Worm (Caenorhabditis elegans) whole organism, mixed stage, embryonic: ENCODE data around the gene srx-54.

ENCODE experiments used
- M03D4.4 ChIP-seq: sonication (generic microtip); optimal IDR thresholded peaks from 2 replicates; lab custom pipeline; 2017; ENCODE audit warnings: mild to moderate bottlenecking, missing genetic modification characterization, missing compliant biosample characterization
- bed-3 ChIP-seq: fragments of 200-800 bp; sonication (Bioruptor generic); optimal IDR thresholded peaks from 3 replicates; lab custom pipeline; 2018; ENCODE audit warnings: mild to moderate bottlenecking, missing genetic modification characterization, moderate library complexity, missing compliant biosample characterization
- blmp-1 ChIP-seq: fragments of 150-350 bp; optimal IDR thresholded peaks from 2 replicates; lab custom pipeline; 2014; ENCODE audit warnings: missing biosample characterization, missing genetic modification characterization
- ceh-43 ChIP-seq: fragments of 200-800 bp; sonication (Bioruptor generic); optimal IDR thresholded peaks from 2 replicates; lab custom pipeline; 2018; ENCODE audit warnings: mild to moderate bottlenecking, missing genetic modification characterization, moderate library complexity, missing compliant biosample characterization
- ceh-83 ChIP-seq: fragments of 200-800 bp; sonication (Bioruptor generic); optimal IDR thresholded peaks from 2 replicates; lab custom pipeline; 2018; ENCODE audit warnings: mild to moderate bottlenecking, missing genetic modification characterization, missing compliant biosample characterization
- cnd-1 ChIP-seq: fragments of 200-800 bp; sonication (Bioruptor generic); optimal IDR thresholded peaks from 2 replicates; lab custom pipeline; 2018; ENCODE audit warnings: mild to moderate bottlenecking, missing genetic modification characterization, missing compliant biosample characterization
- drap-1 ChIP-seq: fragments of 200-800 bp; sonication (Bioruptor generic); optimal IDR thresholded peaks from 3 replicates; lab custom pipeline; 2018; ENCODE audit warnings: mild to moderate bottlenecking, missing genetic modification characterization, missing compliant biosample characterization
- elt-1 ChIP-seq: sonication (generic microtip); optimal IDR thresholded peaks from 2 replicates; lab custom pipeline; 2017; ENCODE audit warnings: missing genetic modification characterization, mild to moderate bottlenecking, missing compliant biosample characterization, antibody characterized with exemption, moderate library complexity, borderline replicate concordance; ENCODE audit not compliant: insufficient read depth
- elt-3 ChIP-seq: fragments of 150-350 bp; optimal IDR thresholded peaks from 2 replicates; lab custom pipeline; 2014; ENCODE audit warnings: missing biosample characterization, missing genetic modification characterization
- flh-1 ChIP-seq: fragments of 200-800 bp; sonication (Bioruptor generic); optimal IDR thresholded peaks from 2 replicates; lab custom pipeline; 2018; ENCODE audit warnings: mild to moderate bottlenecking, missing genetic modification characterization, moderate library complexity, missing compliant biosample characterization
- ham-2 ChIP-seq: fragments of 200-800 bp; sonication (Bioruptor generic); optimal IDR thresholded peaks from 2 replicates; lab custom pipeline; 2018; ENCODE audit warnings: mild to moderate bottlenecking, missing genetic modification characterization, missing compliant biosample characterization
- hlh-1 ChIP-seq: fragments of 150-350 bp; optimal IDR thresholded peaks from 2 replicates; lab custom pipeline; 2014; ENCODE audit warnings: missing biosample characterization, missing genetic modification reagents, missing genetic modification characterization
- lin-13 ChIP-seq: fragments of 150-350 bp; optimal IDR thresholded peaks from 2 replicates; lab custom pipeline; 2014; ENCODE audit warnings: missing biosample characterization, missing genetic modification characterization
- lin-32 ChIP-seq: fragments of 200-800 bp; sonication (Bioruptor generic); optimal IDR thresholded peaks from 2 replicates; lab custom pipeline; 2018; ENCODE audit warnings: mild to moderate bottlenecking, missing genetic modification characterization, missing compliant biosample characterization
- lsy-2 ChIP-seq: fragments of 150-350 bp; optimal IDR thresholded peaks from 2 replicates; lab custom pipeline; 2014; ENCODE audit warnings: missing biosample characterization, missing genetic modification characterization
- mab-5 ChIP-seq: fragments of 150-350 bp; optimal IDR thresholded peaks from 2 replicates; lab custom pipeline; 2014; ENCODE audit warnings: missing biosample characterization, missing genetic modification characterization
- mep-1 ChIP-seq: fragments of 150-350 bp; optimal IDR thresholded peaks from 2 replicates; lab custom pipeline; 2017; ENCODE audit warnings: missing biosample characterization, missing genetic modification reagents, missing genetic modification characterization, inconsistent platforms
- mls-2 ChIP-seq: sonication (generic microtip); optimal IDR thresholded peaks from 2 replicates; lab custom pipeline; 2016; ENCODE audit warnings: mild to moderate bottlenecking, missing genetic modification characterization, moderate library complexity, missing compliant biosample characterization
- nhr-12 ChIP-seq: fragments of 150-350 bp; optimal IDR thresholded peaks from 2 replicates; lab custom pipeline; 2014; ENCODE audit warnings: missing biosample characterization, missing genetic modification characterization
- nhr-2 ChIP-seq: fragments of 150-350 bp; optimal IDR thresholded peaks from 2 replicates; lab custom pipeline; 2014; ENCODE audit warnings: missing biosample characterization, missing genetic modification characterization
- nhr-237 ChIP-seq: fragments of 150-350 bp; optimal IDR thresholded peaks from 2 replicates; lab custom pipeline; 2014; ENCODE audit warnings: missing biosample characterization, missing genetic modification characterization
- nhr-28 ChIP-seq: fragments of 150-350 bp; optimal IDR thresholded peaks from 2 replicates; lab custom pipeline; 2014; ENCODE audit warnings: missing biosample characterization, missing genetic modification characterization
- nhr-76 ChIP-seq: sonication (generic microtip); optimal IDR thresholded peaks from 2 replicates; lab custom pipeline; 2017; ENCODE audit warnings: missing biosample characterization, missing genetic modification characterization
- pha-4 ChIP-seq: fragments of 150-350 bp; optimal IDR thresholded peaks from 2 replicates; lab custom pipeline; 2018; ENCODE audit warnings: missing biosample characterization, missing genetic modification reagents, missing genetic modification characterization
- sem-2 ChIP-seq: fragments of 200-800 bp; sonication (Bioruptor generic); optimal IDR thresholded peaks from 2 replicates; lab custom pipeline; 2018; ENCODE audit warnings: mild to moderate bottlenecking, missing genetic modification characterization, missing compliant biosample characterization
- snpc-4 ChIP-seq: fragments of 150-350 bp; optimal IDR thresholded peaks from 2 replicates; lab custom pipeline; 2014; ENCODE audit warnings: missing biosample characterization, missing genetic modification characterization
- sptf-1 ChIP-seq: sonication (generic microtip); optimal IDR thresholded peaks from 2 replicates; lab custom pipeline; 2017; ENCODE audit warnings: mild to moderate bottlenecking, missing genetic modification characterization, moderate library complexity, missing compliant biosample characterization
- tbx-8 ChIP-seq: fragments of 200-800 bp; sonication (Bioruptor generic); optimal IDR thresholded peaks from 2 replicates; lab custom pipeline; 2018; ENCODE audit warnings: mild to moderate bottlenecking, missing genetic modification characterization, moderate library complexity, missing compliant biosample characterization
- unc-120 ChIP-seq: sonication (generic microtip); optimal IDR thresholded peaks from 2 replicates; lab custom pipeline; 2017; ENCODE audit warnings: missing genetic modification characterization, missing compliant biosample characterization; ENCODE audit not compliant: poor library complexity, severe bottlenecking
- unc-39 ChIP-seq: fragments of 150-350 bp; optimal IDR thresholded peaks from 2 replicates; lab custom pipeline; 2014; ENCODE audit warnings: missing biosample characterization, missing genetic modification characterization
- unc-62 ChIP-seq: fragments of 150-350 bp; optimal IDR thresholded peaks from 2 replicates; lab custom pipeline; 2014; ENCODE audit warnings: missing biosample characterization, missing genetic modification reagents, missing genetic modification characterization
- zip-8 ChIP-seq: fragments of 150-350 bp; optimal IDR thresholded peaks from 2 replicates; lab custom pipeline; 2014; ENCODE audit warnings: missing biosample characterization, missing genetic modification characterization
- ztf-11 ChIP-seq: fragments of 150-350 bp; optimal IDR thresholded peaks from 2 replicates; lab custom pipeline; 2014; ENCODE audit warnings: missing biosample characterization, missing genetic modification characterization

The srx-54 gene

DNA sequence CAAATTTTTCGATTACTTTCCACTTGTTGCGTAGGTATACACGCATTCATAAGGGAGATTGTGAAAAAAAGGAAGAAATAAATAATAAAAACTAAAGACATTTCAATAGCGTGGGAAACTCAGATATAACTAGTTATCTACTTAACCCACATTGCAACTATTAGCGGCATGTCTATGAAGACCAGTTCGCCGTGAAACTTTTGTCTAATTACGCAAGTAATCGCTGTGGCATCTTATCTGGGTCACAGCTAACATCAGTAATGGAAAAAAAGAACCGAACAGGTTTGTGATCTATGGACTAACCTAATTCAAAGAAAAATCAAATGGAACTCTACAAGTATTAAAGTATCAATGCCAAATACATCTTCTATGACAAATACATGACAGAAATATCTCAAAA is 38.2 kb downstream of the srx-54 start, which contains the start of gene clec-241:
Gene clec-241 (minus strand): TSS at position 101 of the 400 bp plus-strand sequence.
- no peak for TF ChIP-seq unc-62 (GFP tag; lab: Kevin White, UChicago)
- TF ChIP-seq sptf-1 (tag; lab: Kevin White, UChicago), result no peak
- TF ChIP-seq mep-1, result no peak
- no peak for TF ChIP-seq bed-3
- TF ChIP-seq sem-2, result no peak
- TF ChIP-seq snpc-4 (tag; lab: Kevin White, UChicago), result no peak
- TF ChIP-seq nhr-12 (tag; lab: Kevin White, UChicago), result no peak
- TF ChIP-seq pha-4 (tag; lab: Kevin White, UChicago), result no peak
- TF ChIP-seq M03D4.4 (tag; lab: Kevin White, UChicago), result no peak
- TF ChIP-seq lin-32, result no peak
- no peak for TF ChIP-seq ztf-11
- no peak for TF ChIP-seq hlh-1
- no peak for TF ChIP-seq nhr-28
- no peak for TF ChIP-seq mls-2
- TF ChIP-seq ceh-43, result no peak
- TF ChIP-seq mab-5 (tag; lab: Kevin White, UChicago), result no peak

DNA sequence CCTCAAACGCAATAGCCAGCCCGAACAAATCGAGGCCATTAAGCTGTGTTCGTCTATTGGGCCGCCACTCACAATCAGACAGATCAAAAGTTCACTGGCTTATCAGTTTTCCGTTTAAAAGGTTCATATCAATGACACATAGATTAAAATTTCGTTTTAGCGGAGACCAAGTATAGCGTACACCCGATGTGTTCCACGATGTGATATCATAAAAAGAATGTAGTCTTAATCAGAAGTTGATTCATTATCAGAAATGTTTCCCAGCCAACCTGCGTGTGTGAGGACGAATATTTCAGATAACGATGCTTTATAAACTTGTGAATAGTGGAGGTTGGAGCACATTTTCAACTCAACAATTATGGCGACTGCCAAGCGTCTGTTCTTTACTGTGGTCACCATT is 39.0 kb downstream of the srx-54 start, which contains the start of gene clc-13:
Gene clc-13 (plus strand): TSS at position 359 of the 400 bp plus-strand sequence.
- no peak for TF ChIP-seq flh-1 (GFP tag; lab: Kevin White, UChicago)
- TF ChIP-seq zip-8 (tag; lab: Kevin White, UChicago), result no peak
- TF ChIP-seq ceh-83 (GFP tag; lab: Kevin White, UChicago), result no peak
- no peak for TF ChIP-seq elt-3 (tag; lab: Kevin White, UChicago)
- no peak for TF ChIP-seq mls-2
- TF ChIP-seq blmp-1 (tag; lab: Kevin White, UChicago), result no peak
- TF ChIP-seq bed-3, result no peak
- TF ChIP-seq hlh-1, result no peak
- TF ChIP-seq lin-13 (tag; lab: Kevin White, UChicago), result no peak
- no peak for TF ChIP-seq tbx-8 (GFP tag; lab: Kevin White, UChicago)
- TF ChIP-seq ceh-43, result no peak
- TF ChIP-seq ham-2 (GFP tag; lab: Kevin White, UChicago), result no peak

- TF ChIP-seq mab-5 (tag; lab: Kevin White, UChicago) (no peak), unc-39 (tag; lab: Kevin White, UChicago) (no peak), sem-2 (no peak), elt-1 (no peak), ztf-11 (no peak), ceh-83 (GFP tag; lab: Kevin White, UChicago) (no peak), ceh-43 (no peak), unc-62 (GFP tag; lab: Kevin White, UChicago) (no peak), elt-3 (tag; lab: Kevin White, UChicago) (no peak), pha-4 (tag; lab: Kevin White, UChicago) (no peak), lsy-2 (tag; lab: Kevin White, UChicago) (no peak), nhr-2 (no peak), sptf-1 (tag; lab: Kevin White, UChicago) (no peak), cnd-1 (tag; lab: Kevin White, UChicago) (no peak), lin-13 (tag; lab: Kevin White, UChicago) (no peak), drap-1 (no peak), mls-2 (no peak), unc-120 (no peak)
Measured at ce11 chrV:17016787-17017186, 41.8 kb downstream of the srx-54 start, which contains the start of gene srh-97. srh-97 (plus strand) TSS chrV:17017087.

ce11 chrV:17019690-17020089 is 44.7 kb downstream of the srx-54 start, which contains the start of gene F49H6.17:
F49H6.17 (plus strand) TSS chrV:17019990.
- TF ChIP-seq flh-1 (GFP tag; lab: Kevin White, UChicago), result no peak
- TF ChIP-seq drap-1, result no peak
- TF ChIP-seq blmp-1 (tag; lab: Kevin White, UChicago), result no peak
- TF ChIP-seq nhr-237 (tag; lab: Kevin White, UChicago), result no peak
- TF ChIP-seq ceh-83 (GFP tag; lab: Kevin White, UChicago), result no peak
- TF ChIP-seq zip-8 (tag; lab: Kevin White, UChicago), result no peak
- no peak for TF ChIP-seq nhr-76 (tag; lab: Kevin White, UChicago)
- no peak for TF ChIP-seq lsy-2 (tag; lab: Kevin White, UChicago)
- no peak for TF ChIP-seq lin-13 (tag; lab: Kevin White, UChicago)
- no peak for TF ChIP-seq nhr-28
- no peak for TF ChIP-seq tbx-8 (GFP tag; lab: Kevin White, UChicago)
- no peak for TF ChIP-seq ztf-11
- TF ChIP-seq lin-32, result no peak
- TF ChIP-seq mep-1, result no peak
- no peak for TF ChIP-seq nhr-12 (tag; lab: Kevin White, UChicago)
- TF ChIP-seq ceh-43, result no peak
- no peak for TF ChIP-seq M03D4.4 (tag; lab: Kevin White, UChicago)
- no peak for TF ChIP-seq unc-62 (GFP tag; lab: Kevin White, UChicago)
- no peak for TF ChIP-seq pha-4 (tag; lab: Kevin White, UChicago)
- TF ChIP-seq mls-2, result no peak
